Fruit fly (Drosophila melanogaster): ENCODE results near the gene CG14879.

Gene CG14879

dm6 chr3R:16355393-16355943 lies 6.4 kb upstream of the CG14879 start (continued):
- TF ChIP-seq aop (GFP tag; IDR thresholded peaks at IDR 0.05) (no peak), CG16779 (GFP tag; IDR thresholded peaks at IDR 0.05) (0 out of 2 replicates have a peak, but pooled peaks have one; percentile 14), onecut (GFP tag; IDR thresholded peaks at IDR 0.05) (no peak), CG1792 (GFP tag; optimal IDR thresholded peaks at IDR 0.05) (no peak), lmd (GFP tag; IDR thresholded peaks at IDR 0.05) (peak; percentile 31; the same call in 1 of the 2 replicates), CG17361 (GFP tag; IDR thresholded peaks at IDR 0.05) (no peak), CG4282 (GFP tag; optimal IDR thresholded peaks at IDR 0.05) (no peak), CG1602 (GFP tag; optimal IDR thresholded peaks at IDR 0.05) (no peak), CG14050 (GFP tag; IDR thresholded peaks at IDR 0.05) (no peak), CG17912 (GFP tag; optimal IDR thresholded peaks at IDR 0.05) (no peak), Sox102F (GFP tag; optimal IDR thresholded peaks at IDR 0.05) (peak; percentile 6), Doc2 (GFP tag; IDR thresholded peaks at IDR 0.05) (no peak), repo (GFP tag; optimal IDR thresholded peaks at IDR 0.05) (no peak), pum (GFP tag; optimal IDR thresholded peaks at IDR 0.05) (no peak), CG8359 (GFP tag; optimal IDR thresholded peaks at IDR 0.05; ENCODE audit: borderline replicate concordance) (no peak), Nf-YC (tag; optimal IDR thresholded peaks at IDR 0.05) (no peak), org-1 (GFP tag; optimal IDR thresholded peaks at IDR 0.05) (no peak), Myb (GFP tag; optimal IDR thresholded peaks at IDR 0.05) (peak; percentile 5), CG11456 (GFP tag; IDR thresholded peaks at IDR 0.05) (peak; percentile 82), CG16815 (GFP tag; optimal IDR thresholded peaks at IDR 0.05) (no peak), peb (GFP tag; IDR thresholded peaks at IDR 0.05) (no peak), Dp (GFP tag; optimal IDR thresholded peaks at IDR 0.05) (no peak), MBD-R2 (GFP tag; IDR thresholded peaks at IDR 0.05) (peak; percentile 43; the same call in 1 of the 2 replicates), CG2120 (GFP tag; optimal IDR thresholded peaks at IDR 0.05) (peak; percentile 88), nmo (GFP tag; optimal IDR thresholded peaks at IDR 0.05) (no peak), gem (tag; optimal IDR thresholded peaks at IDR 0.05) (peak; percentile 40), insv (GFP tag; optimal IDR thresholded peaks at IDR 0.05) (no peak), da (GFP tag; optimal IDR thresholded peaks at IDR 0.05) (no peak), CG9215 (GFP tag; IDR thresholded peaks at IDR 0.05) (peak; percentile 45; the same call in 1 of the 2 replicates), CG10321 (GFP tag; IDR thresholded peaks at IDR 0.05) (no peak), sd (tag; optimal IDR thresholded peaks at IDR 0.05) (peak; percentile 93), pan (optimal IDR thresholded peaks at IDR 0.05) (no peak), pan (GFP tag; optimal IDR thresholded peaks at IDR 0.05 in 1 of 2, IDR thresholded peaks at IDR 0.05 in 1 of 2) (peak in 1 of 2 experiments; percentile 31), nerfin-1 (tag; optimal IDR thresholded peaks at IDR 0.05) (no peak), fu2 (GFP tag; optimal IDR thresholded peaks at IDR 0.05) (peak; percentile 44), Oli (tag; optimal IDR thresholded peaks at IDR 0.05) (no peak), NC2α (GFP tag; optimal IDR thresholded peaks at IDR 0.05) (no peak), yki (optimal IDR thresholded peaks at IDR 0.05) (no peak), Xbp1 (GFP tag; optimal IDR thresholded peaks at IDR 0.05) (no peak), CG6683 (GFP tag; optimal IDR thresholded peaks at IDR 0.05) (no peak), wor (GFP tag; IDR thresholded peaks at IDR 0.05) (no peak), h (optimal IDR thresholded peaks at IDR 0.05) (no peak), klu (GFP tag; IDR thresholded peaks at IDR 0.05) (0 out of 2 replicates have a peak, but pooled peaks have one; percentile 41), CG4820 (GFP tag; optimal IDR thresholded peaks at IDR 0.05) (no peak), Abd-B (GFP tag; optimal IDR thresholded peaks at IDR 0.05) (no peak), pros (GFP tag; optimal IDR thresholded peaks at IDR 0.05) (no peak), CG18011 (GFP tag; optimal IDR thresholded peaks at IDR 0.05) (no peak), CG7786 (GFP tag; optimal IDR thresholded peaks at IDR 0.05) (peak; percentile 64), sr (GFP tag; IDR thresholded peaks at IDR 0.05) (peak; percentile 93), Poxn (GFP tag; IDR thresholded peaks at IDR 0.05) (no peak), emc (GFP tag; optimal IDR thresholded peaks at IDR 0.05) (no peak), Hand (GFP tag; optimal IDR thresholded peaks at IDR 0.05) (peak; percentile 47), sisA (GFP tag; IDR thresholded peaks at IDR 0.05) (no peak; the same call in 1 of the 2 replicates)
